Fruit fly (Drosophila melanogaster) whole organism, embryonic: Measurements from ENCODE around the gene CG10324.

Source experiments
- ATbp ChIP-seq: fragments of 200-800 bp; sonication (Bioruptor generic); optimal IDR thresholded peaks from 2 replicates; lab custom pipeline; 2017; ENCODE audit warnings: missing biosample characterization, mild to moderate bottlenecking, missing genetic modification characterization, missing genetic modification reagents
- Bgb ChIP-seq: fragments of 200-800 bp; sonication (Bioruptor generic); IDR thresholded peaks from 2 replicates; pipeline ENCODE4 v1.3.6; 2022; ENCODE audit warnings: missing biosample characterization, missing genetic modification characterization; ENCODE audit not compliant: partially characterized antibody
- CG10209 ChIP-seq: fragments of 200-800 bp; sonication (Bioruptor generic); optimal IDR thresholded peaks from 3 replicates; lab custom pipeline; 2017; ENCODE audit warnings: missing biosample characterization, mild to moderate bottlenecking, missing genetic modification characterization, missing genetic modification reagents
- CG10959 ChIP-seq: fragments of 200-800 bp; sonication (Bioruptor generic); IDR thresholded peaks from 2 replicates; pipeline ENCODE4 v1.3.6; 2022; ENCODE audit warnings: missing biosample characterization, missing genetic modification characterization
- CG11456 ChIP-seq: fragments of 200-800 bp; sonication (Bioruptor generic); IDR thresholded peaks from 3 replicates; pipeline ENCODE4 v1.3.6; 2022; ENCODE audit warnings: missing biosample characterization, missing genetic modification characterization
- CG15601 ChIP-seq: fragments of 200-800 bp; sonication (Bioruptor generic); optimal IDR thresholded peaks from 3 replicates; lab custom pipeline; 2019; ENCODE audit warnings: missing biosample characterization, mild to moderate bottlenecking, missing genetic modification characterization, moderate library complexity
- CG17829 ChIP-seq: fragments of 200-800 bp; optimal IDR thresholded peaks from 2 replicates; lab custom pipeline; 2019; ENCODE audit warnings: missing biosample characterization, mild to moderate bottlenecking, missing genetic modification characterization, moderate library complexity
- CG2116 ChIP-seq: fragments of 200-800 bp; sonication (Bioruptor generic); optimal IDR thresholded peaks from 3 replicates; lab custom pipeline; 2018; ENCODE audit warnings: missing biosample characterization, mild to moderate bottlenecking, missing genetic modification characterization
- CG2712 ChIP-seq: fragments of 200-800 bp; optimal IDR thresholded peaks from 3 replicates; lab custom pipeline; 2019; ENCODE audit warnings: missing biosample characterization, mild to moderate bottlenecking, missing genetic modification characterization, moderate library complexity
- CG2889 ChIP-seq: fragments of 200-800 bp; sonication (Bioruptor generic); IDR thresholded peaks from 3 replicates; pipeline ENCODE4 v1.3.6; 2022; ENCODE audit warnings: missing biosample characterization, missing genetic modification characterization
- CG31365 ChIP-seq: fragments of 200-800 bp; sonication (Bioruptor generic); optimal IDR thresholded peaks from 2 replicates; lab custom pipeline; 2018; ENCODE audit warnings: missing biosample characterization, mild to moderate bottlenecking, missing genetic modification characterization
- CG3995 ChIP-seq: fragments of 200-800 bp; sonication (Bioruptor generic); optimal IDR thresholded peaks from 3 replicates; lab custom pipeline; 2016; ENCODE audit warnings: missing biosample characterization, missing genetic modification characterization
- CG42726 ChIP-seq: fragments of 200-800 bp; sonication (Bioruptor generic); IDR thresholded peaks from 2 replicates; pipeline ENCODE4 v1.3.6; 2022; ENCODE audit warnings: missing biosample characterization, missing genetic modification characterization; ENCODE audit not compliant: partially characterized antibody
- CG4617 ChIP-seq: fragments of 200-800 bp; sonication (Bioruptor generic); optimal IDR thresholded peaks from 3 replicates; lab custom pipeline; 2016; ENCODE audit warnings: missing biosample characterization, missing genetic modification characterization, borderline replicate concordance
- CG4854 ChIP-seq: fragments of 200-800 bp; sonication (Bioruptor generic); optimal IDR thresholded peaks from 2 replicates; lab custom pipeline; 2016; ENCODE audit warnings: missing biosample characterization, missing genetic modification characterization, inconsistent platforms
- CG6765 ChIP-seq: fragments of 200-800 bp; sonication (Bioruptor generic); optimal IDR thresholded peaks from 3 replicates; lab custom pipeline; 2017; ENCODE audit warnings: missing biosample characterization, mild to moderate bottlenecking, missing genetic modification characterization
- CG6791 ChIP-seq: fragments of 200-800 bp; sonication (Bioruptor generic); IDR thresholded peaks from 3 replicates; pipeline ENCODE4 v1.3.6; 2022; ENCODE audit warnings: missing biosample characterization, missing genetic modification characterization; ENCODE audit not compliant: partially characterized antibody
- CG9797 ChIP-seq: fragments of 200-800 bp; sonication (Bioruptor generic); optimal IDR thresholded peaks from 3 replicates; lab custom pipeline; 2018; ENCODE audit warnings: missing biosample characterization, mild to moderate bottlenecking, missing genetic modification characterization
- CTCF ChIP-seq: fragments of 200-800 bp; sonication (Bioruptor generic); optimal IDR thresholded peaks from 2 replicates; lab custom pipeline; 2017; ENCODE audit warnings: missing biosample characterization, mild to moderate bottlenecking, missing genetic modification characterization, moderate library complexity
- CoRest ChIP-seq: fragments of 200-800 bp; sonication (Bioruptor generic); optimal IDR thresholded peaks from 3 replicates; lab custom pipeline; 2018; ENCODE audit warnings: missing biosample characterization, mild to moderate bottlenecking, missing genetic modification characterization, moderate library complexity
- D19A ChIP-seq: fragments of 200-800 bp; optimal IDR thresholded peaks from 3 replicates; lab custom pipeline; 2019; ENCODE audit warnings: missing biosample characterization, mild to moderate bottlenecking, missing genetic modification characterization, moderate library complexity
- Dad ChIP-seq: fragments of 200-800 bp; sonication (Bioruptor generic); optimal IDR thresholded peaks from 3 replicates; lab custom pipeline; 2016; ENCODE audit warnings: missing biosample characterization, missing genetic modification characterization
- Deaf1 ChIP-seq: fragments of 200-800 bp; optimal IDR thresholded peaks from 3 replicates; lab custom pipeline; 2019; ENCODE audit warnings: missing biosample characterization, mild to moderate bottlenecking, missing genetic modification characterization, moderate library complexity
- Dip2 ChIP-seq: fragments of 200-800 bp; sonication (Bioruptor generic); IDR thresholded peaks from 2 replicates; pipeline ENCODE4 v1.3.6; 2022; ENCODE audit warnings: missing biosample characterization, missing genetic modification characterization
- Doc3 ChIP-seq: fragments of 200-800 bp; sonication (Bioruptor generic); IDR thresholded peaks from 3 replicates; pipeline ENCODE4 v1.3.6; 2022; ENCODE audit warnings: missing biosample characterization, missing genetic modification characterization; ENCODE audit not compliant: partially characterized antibody
- Dp ChIP-seq: fragments of 200-800 bp; sonication (Bioruptor generic); optimal IDR thresholded peaks from 2 replicates; lab custom pipeline; 2018; ENCODE audit warnings: missing biosample characterization, mild to moderate bottlenecking, missing genetic modification characterization, moderate library complexity
- Dref ChIP-seq: fragments of 200-800 bp; sonication (Bioruptor generic); IDR thresholded peaks from 2 replicates; pipeline ENCODE4 v1.3.6; 2022; ENCODE audit warnings: missing biosample characterization, missing genetic modification characterization
- E2f2 ChIP-seq: fragments of 200-800 bp; sonication (Bioruptor generic); IDR thresholded peaks from 2 replicates; pipeline ENCODE4 v1.3.6; 2022; ENCODE audit warnings: missing biosample characterization, missing genetic modification characterization
- H15 ChIP-seq: fragments of 200-800 bp; sonication (Bioruptor generic); IDR thresholded peaks from 3 replicates; pipeline ENCODE4 v1.3.6; 2022; ENCODE audit warnings: missing biosample characterization, missing genetic modification characterization
- Lhr ChIP-seq: fragments of 200-800 bp; sonication (Bioruptor generic); optimal IDR thresholded peaks from 3 replicates; lab custom pipeline; 2017; ENCODE audit warnings: mild to moderate bottlenecking, missing biosample characterization, missing genetic modification reagents, missing genetic modification characterization
- Nf-YB ChIP-seq: fragments of 200-800 bp; sonication (Bioruptor generic); optimal IDR thresholded peaks from 3 replicates; lab custom pipeline; 2019; ENCODE audit warnings: missing biosample characterization, mild to moderate bottlenecking, missing genetic modification characterization, moderate library complexity
- Poxn ChIP-seq: fragments of 200-800 bp; sonication (Bioruptor generic); IDR thresholded peaks from 2 replicates; pipeline ENCODE4 v1.3.6; 2022; ENCODE audit warnings: missing biosample characterization, missing genetic modification characterization
- Ravus ChIP-seq: fragments of 200-800 bp; sonication (Bioruptor generic); IDR thresholded peaks from 2 replicates; pipeline ENCODE4 v1.3.6; 2022; ENCODE audit warnings: missing biosample characterization, missing genetic modification characterization
- Side ChIP-seq: fragments of 200-800 bp; sonication (Bioruptor generic); optimal IDR thresholded peaks from 2 replicates; lab custom pipeline; 2016; ENCODE audit warnings: missing biosample characterization, missing genetic modification characterization
- Trl ChIP-seq, 3 experiments: fragments of >200 bp in 2 of 3; fragments of 200-800 bp in 1 of 3; sonication (Bioruptor generic) in 1 of 3; optimal IDR thresholded peaks; 2 replicates in 1 of 3; 3 replicates in 2 of 3; lab custom pipeline; 2016 to 2017; ENCODE audit warnings: missing biosample characterization in 1 of 3, missing genetic modification characterization in 1 of 3
- Xrp1 ChIP-seq: fragments of 200-800 bp; sonication (Bioruptor generic); IDR thresholded peaks from 2 replicates; pipeline ENCODE4 v1.3.6; 2022; ENCODE audit warnings: missing biosample characterization, missing genetic modification characterization
- aop ChIP-seq: fragments of 200-800 bp; sonication (Bioruptor generic); IDR thresholded peaks from 2 replicates; pipeline ENCODE4 v1.3.6; 2022; ENCODE audit warnings: missing biosample characterization, missing genetic modification characterization
- ato ChIP-seq: fragments of 200-800 bp; sonication (Bioruptor generic); IDR thresholded peaks from 2 replicates; pipeline ENCODE4 v1.3.6; 2022; ENCODE audit warnings: missing biosample characterization, missing genetic modification characterization; ENCODE audit not compliant: partially characterized antibody
- chinmo ChIP-seq: fragments of 200-800 bp; sonication (Bioruptor generic); IDR thresholded peaks from 4 replicates; pipeline ENCODE4 v1.3.6; 2022; ENCODE audit warnings: missing biosample characterization, missing genetic modification characterization; ENCODE audit not compliant: partially characterized antibody
- hb ChIP-seq: fragments of 200-800 bp; sonication (Bioruptor generic); IDR thresholded peaks from 3 replicates; pipeline ENCODE4 v1.3.6; 2022; ENCODE audit warnings: missing biosample characterization, missing genetic modification characterization; ENCODE audit not compliant: partially characterized antibody
- hbn ChIP-seq: fragments of 200-800 bp; sonication (Bioruptor generic); IDR thresholded peaks from 2 replicates; pipeline ENCODE4 v1.3.6; 2022; ENCODE audit warnings: missing biosample characterization, missing genetic modification characterization; ENCODE audit not compliant: partially characterized antibody
- jumu ChIP-seq: fragments of 200-800 bp; sonication (Bioruptor generic); optimal IDR thresholded peaks from 3 replicates; lab custom pipeline; 2016; ENCODE audit warnings: missing biosample characterization, missing genetic modification characterization
- kah ChIP-seq: fragments of 200-800 bp; sonication (Bioruptor generic); optimal IDR thresholded peaks from 2 replicates; lab custom pipeline; 2018; ENCODE audit warnings: missing biosample characterization, mild to moderate bottlenecking, missing genetic modification characterization
- lmd ChIP-seq: fragments of 200-800 bp; sonication (Bioruptor generic); IDR thresholded peaks from 2 replicates; pipeline ENCODE4 v1.3.6; 2022; ENCODE audit warnings: missing biosample characterization, missing genetic modification characterization
- nmo ChIP-seq: fragments of 200-800 bp; sonication (Bioruptor generic); optimal IDR thresholded peaks from 2 replicates; lab custom pipeline; 2018; ENCODE audit warnings: missing biosample characterization, mild to moderate bottlenecking, missing genetic modification characterization, moderate library complexity
- row ChIP-seq: fragments of 200-800 bp; sonication (Bioruptor generic); IDR thresholded peaks from 3 replicates; pipeline ENCODE4 v1.3.6; 2022; ENCODE audit warnings: missing biosample characterization, missing genetic modification characterization
- sqz ChIP-seq: fragments of 200-800 bp; sonication (Bioruptor generic); optimal IDR thresholded peaks from 3 replicates; lab custom pipeline; 2018; ENCODE audit warnings: missing biosample characterization, mild to moderate bottlenecking, missing genetic modification characterization
- ssp ChIP-seq: fragments of 200-800 bp; sonication (Bioruptor generic); IDR thresholded peaks from 2 replicates; pipeline ENCODE4 v1.3.6; 2022; ENCODE audit warnings: missing biosample characterization, missing genetic modification characterization
- stwl ChIP-seq: fragments of 200-800 bp; sonication (Bioruptor generic); optimal IDR thresholded peaks from 3 replicates; lab custom pipeline; 2018; ENCODE audit warnings: missing biosample characterization, mild to moderate bottlenecking, missing genetic modification characterization, moderate library complexity
- trem ChIP-seq: fragments of 200-800 bp; optimal IDR thresholded peaks from 3 replicates; lab custom pipeline; 2019; ENCODE audit warnings: missing biosample characterization, mild to moderate bottlenecking, missing genetic modification characterization, moderate library complexity

Gene CG10324

DNA sequence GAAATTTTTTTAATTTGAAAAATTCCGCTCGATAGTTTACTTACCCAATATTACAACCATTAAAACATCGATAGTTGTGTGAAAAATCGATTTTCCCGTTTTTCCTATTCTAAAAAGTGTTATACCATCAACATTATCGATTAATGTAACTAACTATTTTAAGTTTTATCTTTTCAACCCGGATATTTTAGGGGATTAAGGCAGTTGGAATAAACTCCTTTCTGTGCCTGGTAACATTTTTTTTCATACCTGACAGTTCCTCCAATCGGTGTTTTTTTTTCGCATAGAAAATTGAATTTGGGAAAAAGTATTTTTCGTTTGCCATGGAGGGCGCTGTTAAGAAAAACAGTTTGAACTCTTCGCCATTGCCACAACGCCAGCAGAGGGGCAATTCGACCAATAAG, 6.8 kb downstream of the CG10324 start, which contains the start of gene nonA-l (continued):
- TF ChIP-seq Ravus (GFP tag; lab: Robert Waterston, UW) (no peak), E2f2 (GFP tag; lab: Robert Waterston, UW) (peak; percentile 96), CG42726 (GFP tag; lab: Robert Waterston, UW) (0 out of 2 replicates have a peak, but pooled peaks have one; percentile 4), hbn (GFP tag; lab: Robert Waterston, UW) (peak; percentile 74), nmo (GFP tag; lab: Kevin White, UChicago) (peak; percentile 42), sqz (peak; percentile 20), CG9797 (GFP tag; lab: Kevin White, UChicago) (peak; percentile 61), CG17829 (tag; lab: Kevin White, UChicago) (peak; percentile 20), CG4854 (no peak), D19A (tag; lab: Kevin White, UChicago) (peak; percentile 57), Dad (GFP tag; lab: Kevin White, UChicago) (no peak), Deaf1 (tag; lab: Kevin White, UChicago) (no peak), Side (GFP tag; lab: Kevin White, UChicago) (no peak), jumu (no peak), ssp (GFP tag; lab: Robert Waterston, UW) (no peak), CG3995 (GFP tag; lab: Kevin White, UChicago) (no peak), aop (no peak), CG15601 (peak; percentile 49), hb (GFP tag; lab: Robert Waterston, UW) (peak; percentile 71), ATbp (GFP tag; lab: Kevin White, UChicago) (no peak), ato (GFP tag; lab: Robert Waterston, UW) (peak; percentile 73), CG31365 (no peak), Bgb (peak; percentile 87), Dip2 (no peak), CG4617 (GFP tag; lab: Kevin White, UChicago) (peak; percentile 62), CG10959 (GFP tag; lab: Robert Waterston, UW) (no peak), Doc3 (GFP tag; lab: Robert Waterston, UW) (peak; percentile 69), CG2116 (GFP tag; lab: Kevin White, UChicago) (peak; percentile 94), Dref (GFP tag; lab: Robert Waterston, UW) (peak; percentile 92), CG2889 (GFP tag; lab: Robert Waterston, UW) (no peak), trem (tag; lab: Kevin White, UChicago) (peak; percentile 53), CG10209 (no peak), stwl (tag; lab: Kevin White, UChicago) (peak; percentile 83), Dp (GFP tag; lab: Kevin White, UChicago) (peak; percentile 92), CG11456 (GFP tag; lab: Robert Waterston, UW) (no peak), chinmo (GFP tag; lab: Robert Waterston, UW) (0 out of 4 replicates have a peak, but pooled peaks have one; percentile 60), Xrp1 (GFP tag; lab: Robert Waterston, UW) (no peak), kah (GFP tag; lab: Kevin White, UChicago) (no peak), CG6765 (GFP tag; lab: Kevin White, UChicago) (no peak), CG2712 (tag; lab: Kevin White, UChicago) (peak; percentile 39), CG6791 (GFP tag; lab: Robert Waterston, UW) (peak; percentile 85), row (peak; percentile 25; the same call in 1 of the 3 replicates), CoRest (peak; percentile 53), Lhr (GFP tag; lab: Kevin White, UChicago) (peak; percentile 38), Nf-YB (GFP tag; lab: Kevin White, UChicago) (peak; percentile 17), Poxn (GFP tag; lab: Robert Waterston, UW) (no peak), Trl (optimal IDR thresholded peaks at IDR 0.05; lab: Kevin White, UChicago) (no peak), Trl (GFP tag; optimal IDR thresholded peaks at IDR 0.05; lab: Kevin White, UChicago) (no peak), lmd (GFP tag; lab: Robert Waterston, UW) (no peak), CTCF (peak; percentile 51), H15 (GFP tag; lab: Robert Waterston, UW) (no peak)
